Fruit fly (Drosophila melanogaster): ENCODE data around the gene CG7778.

CG7778 gene

dm6 chr2L:8389231-8389630 lies 42.8 kb downstream of the CG7778 start, which contains the start of gene CG42819:
Gene CG42819 (minus strand): TSS chr2L:8389331.
- TF ChIP-seq noc (tag; optimal IDR thresholded peaks at IDR 0.05): no peak

dm6 chr2L:8392298-8392697 lies 45.9 kb downstream of the CG7778 start, which contains the start of gene CG42820:
Gene CG42820 (minus strand): TSS chr2L:8392398.
- no peak for TF ChIP-seq noc (tag; optimal IDR thresholded peaks at IDR 0.05)

dm6 chr2L:8393122-8393521 lies 46.7 kb downstream of the CG7778 start, which contains the start of gene Acp29AB:
Gene Acp29AB (minus strand): TSS chr2L:8393222.
- no peak for TF ChIP-seq noc (tag; optimal IDR thresholded peaks at IDR 0.05)

- TF ChIP-seq noc (tag; optimal IDR thresholded peaks at IDR 0.05): no peak
Measured at dm6 chr2L:8394180-8394579, 47.8 kb downstream of the CG7778 start, which contains the start of gene lectin-29Ca. Gene lectin-29Ca (minus strand): TSS chr2L:8394280.

- no peak for TF ChIP-seq noc (tag; optimal IDR thresholded peaks at IDR 0.05)
Measured at dm6 chr2L:8394840-8395239, 48.4 kb downstream of the CG7778 start, which contains the start of gene Peritrophin-15b. Gene Peritrophin-15b (minus strand): TSS chr2L:8394940.

- no peak for TF ChIP-seq noc (tag; optimal IDR thresholded peaks at IDR 0.05)
Measured at dm6 chr2L:8395996-8396699, 49.7 kb downstream of the CG7778 start, which contains the start of the genes Peritrophin-15a and CG13385. Gene Peritrophin-15a (minus strand): TSS chr2L:8396096. Gene CG13385 (plus strand): TSS chr2L:8396649.

- TF ChIP-seq noc (tag; optimal IDR thresholded peaks at IDR 0.05): no peak
Measured at dm6 chr2L:8398721-8399120, 52.3 kb downstream of the CG7778 start, which contains the start of gene CG13386. Gene CG13386 (plus strand): TSS chr2L:8399021.

- TF ChIP-seq noc (tag; optimal IDR thresholded peaks at IDR 0.05): no peak
Measured at dm6 chr2L:8399863-8400598, 53.6 kb downstream of the CG7778 start, which contains the start of gene CG31898. Gene CG31898 (plus strand): TSS chr2L:8400421.

All from whole organism, larva.